Worm (Caenorhabditis elegans) whole organism, L1 larva: ENCODE results near the gene msd-4.

ENCODE experiments used
- C16A3.4 ChIP-seq: fragments of 150-350 bp; optimal IDR thresholded peaks from 2 replicates; lab custom pipeline; 2014; ENCODE audit warnings: missing biosample characterization, missing genetic modification characterization
- C34B4.2 ChIP-seq: sonication (generic microtip); optimal IDR thresholded peaks from 2 replicates; lab custom pipeline; 2017; ENCODE audit warnings: mild to moderate bottlenecking, missing genetic modification characterization, missing compliant biosample characterization
- F16B12.6 ChIP-seq: fragments of 150-350 bp; optimal IDR thresholded peaks from 2 replicates; lab custom pipeline; 2014; ENCODE audit warnings: missing biosample characterization, missing genetic modification characterization
- ces-1 ChIP-seq: fragments of 150-350 bp; optimal IDR thresholded peaks from 2 replicates; lab custom pipeline; 2014; ENCODE audit warnings: missing biosample characterization, missing genetic modification reagents, missing genetic modification characterization
- dsc-1 ChIP-seq: sonication (generic microtip); optimal IDR thresholded peaks from 2 replicates; lab custom pipeline; 2016; ENCODE audit warnings: mild to moderate bottlenecking, missing genetic modification characterization, missing compliant biosample characterization
- efl-1 ChIP-seq, 4 experiments: fragments of 150-350 bp; optimal IDR thresholded peaks in 3 of 4; peaks in 1 of 4; 1 replicate in 1 of 4; 2 replicates in 3 of 4; lab custom pipeline; 2014; ENCODE audit warnings: missing biosample characterization in 2 of 4, missing genetic modification characterization in 2 of 4, missing genetic modification reagents in 2 of 4
- efl-3 ChIP-seq: fragments of 200-800 bp; sonication (Bioruptor generic); optimal IDR thresholded peaks from 2 replicates; lab custom pipeline; 2018; ENCODE audit warnings: mild to moderate bottlenecking, missing genetic modification characterization, missing compliant biosample characterization
- egl-13 ChIP-seq: sonication (generic microtip); optimal IDR thresholded peaks from 2 replicates; lab custom pipeline; 2016; ENCODE audit warnings: missing genotype, missing genetic modification reagents, missing genetic modification characterization, missing compliant biosample characterization
- elt-2 ChIP-seq: sonication (generic microtip); optimal IDR thresholded peaks from 2 replicates; lab custom pipeline; 2016; ENCODE audit warnings: missing genetic modification characterization, mild to moderate bottlenecking, inconsistent platforms, missing compliant biosample characterization, missing genetic modification reagents
- elt-3 ChIP-seq, 6 experiments: fragments of 150-350 bp in 1 of 6; sonication (generic microtip); optimal IDR thresholded peaks; 2 replicates each; lab custom pipeline; 2017 to 2018; ENCODE audit warnings: missing biosample characterization in 6 of 6, missing genetic modification characterization in 6 of 6, inconsistent platforms in 1 of 6
- fos-1 ChIP-seq: fragments of 150-350 bp; optimal IDR thresholded peaks from 2 replicates; lab custom pipeline; 2014; ENCODE audit warnings: missing biosample characterization, missing genetic modification characterization
- grh-1 ChIP-seq: fragments of 200-800 bp; sonication (Bioruptor generic); IDR thresholded peaks from 2 replicates; pipeline ENCODE4 v1.3.6; 2022; ENCODE audit warnings: missing genetic modification reagents, missing genetic modification characterization, missing compliant biosample characterization
- hpl-2 ChIP-seq: fragments of 150-350 bp; optimal IDR thresholded peaks from 2 replicates; lab custom pipeline; 2014; ENCODE audit warnings: missing biosample characterization, missing genetic modification reagents, missing genetic modification characterization
- irx-1 ChIP-seq: sonication (generic microtip); optimal IDR thresholded peaks from 2 replicates; lab custom pipeline; 2016; ENCODE audit warnings: missing genetic modification characterization, missing compliant biosample characterization
- isw-1 ChIP-seq: fragments of 200-800 bp; sonication (Bioruptor generic); IDR thresholded peaks from 2 replicates; pipeline ENCODE4 v1.3.6; 2022; ENCODE audit warnings: missing genetic modification characterization, missing compliant biosample characterization
- lin-13 ChIP-seq: fragments of 150-350 bp; optimal IDR thresholded peaks from 2 replicates; lab custom pipeline; 2014; ENCODE audit warnings: missing biosample characterization, missing genetic modification reagents, missing genetic modification characterization
- lin-14 ChIP-seq: fragments of 200-800 bp; sonication (Bioruptor generic); optimal IDR thresholded peaks from 2 replicates; lab custom pipeline; 2018; ENCODE audit warnings: mild to moderate bottlenecking, missing genetic modification characterization, moderate library complexity, missing compliant biosample characterization
- lin-35 ChIP-seq, 2 experiments: fragments of 150-350 bp; optimal IDR thresholded peaks; 2 replicates each; lab custom pipeline; 2014; ENCODE audit warnings: missing biosample characterization in 2 of 2, missing genetic modification characterization in 2 of 2, missing genetic modification reagents in 2 of 2
- lin-39 ChIP-seq: fragments of 150-350 bp; optimal IDR thresholded peaks from 2 replicates; lab custom pipeline; 2014; ENCODE audit warnings: missing biosample characterization, missing genetic modification reagents, missing genetic modification characterization
- lir-3 ChIP-seq: sonication (generic microtip); optimal IDR thresholded peaks from 2 replicates; lab custom pipeline; 2016; ENCODE audit warnings: mild to moderate bottlenecking, missing genetic modification characterization, moderate library complexity, missing compliant biosample characterization; ENCODE audit not compliant: poor library complexity
- lsy-2 ChIP-seq, 2 experiments: fragments of 150-350 bp; optimal IDR thresholded peaks; 2 replicates each; lab custom pipeline; 2014; ENCODE audit warnings: missing biosample characterization in 2 of 2, missing genetic modification characterization in 2 of 2
- mab-9 ChIP-seq: fragments of 200-800 bp; sonication (Bioruptor generic); IDR thresholded peaks from 2 replicates; pipeline ENCODE4 v1.3.6; 2022; ENCODE audit warnings: missing genetic modification reagents, missing genetic modification characterization, missing compliant biosample characterization
- mep-1 ChIP-seq: fragments of 150-350 bp; optimal IDR thresholded peaks from 2 replicates; lab custom pipeline; 2014; ENCODE audit warnings: missing biosample characterization, missing genetic modification characterization
- nhr-11 ChIP-seq: fragments of 150-350 bp; optimal IDR thresholded peaks from 2 replicates; lab custom pipeline; 2014; ENCODE audit warnings: missing biosample characterization, missing genetic modification characterization
- nhr-12 ChIP-seq: sonication (generic microtip); optimal IDR thresholded peaks from 2 replicates; lab custom pipeline; 2017; ENCODE audit warnings: missing biosample characterization, missing genetic modification characterization
- nhr-19 ChIP-seq: fragments of 200-800 bp; sonication (Bioruptor generic); conservative IDR thresholded peaks from 2 replicates; pipeline ENCODE4 v1.3.6; 2022; ENCODE audit warnings: missing genetic modification characterization, missing compliant biosample characterization
- nhr-20 ChIP-seq: sonication (generic microtip); optimal IDR thresholded peaks from 2 replicates; lab custom pipeline; 2016; ENCODE audit warnings: mild to moderate bottlenecking, missing genetic modification characterization, missing compliant biosample characterization
- nhr-237 ChIP-seq: fragments of 150-350 bp; optimal IDR thresholded peaks from 2 replicates; lab custom pipeline; 2014; ENCODE audit warnings: missing biosample characterization, missing genetic modification characterization
- nhr-77 ChIP-seq: fragments of 150-350 bp; optimal IDR thresholded peaks from 2 replicates; lab custom pipeline; 2014; ENCODE audit warnings: missing biosample characterization, missing genetic modification characterization
- nhr-84 ChIP-seq: sonication (generic microtip); optimal IDR thresholded peaks from 2 replicates; lab custom pipeline; 2017; ENCODE audit warnings: missing biosample characterization, missing genetic modification characterization
- nhr-90 ChIP-seq: sonication (generic microtip); optimal IDR thresholded peaks from 2 replicates; lab custom pipeline; 2016; ENCODE audit warnings: mild to moderate bottlenecking, missing genetic modification characterization, missing compliant biosample characterization; ENCODE audit not compliant: poor library complexity
- pag-3 ChIP-seq: sonication (generic microtip); optimal IDR thresholded peaks from 2 replicates; lab custom pipeline; 2017; ENCODE audit warnings: missing genetic modification characterization, mild to moderate bottlenecking, missing compliant biosample characterization, antibody characterized with exemption, borderline replicate concordance; ENCODE audit not compliant: insufficient read depth
- pax-3 ChIP-seq: fragments of 200-800 bp; sonication (Bioruptor generic); optimal IDR thresholded peaks from 2 replicates; lab custom pipeline; 2018; ENCODE audit warnings: mild to moderate bottlenecking, missing genetic modification characterization, moderate library complexity, missing compliant biosample characterization
- pqm-1 ChIP-seq: sonication (generic microtip); optimal IDR thresholded peaks from 3 replicates; lab custom pipeline; 2017; ENCODE audit warnings: missing biosample characterization, missing genetic modification characterization
- rnt-1 ChIP-seq: sonication (generic microtip); optimal IDR thresholded peaks from 2 replicates; lab custom pipeline; 2016; ENCODE audit warnings: mild to moderate bottlenecking, missing genetic modification characterization, moderate library complexity, missing compliant biosample characterization
- snu-23 ChIP-seq: sonication (generic microtip); optimal IDR thresholded peaks from 2 replicates; lab custom pipeline; 2016; ENCODE audit warnings: missing genetic modification characterization, missing compliant biosample characterization
- sox-4 ChIP-seq: sonication (generic microtip); optimal IDR thresholded peaks from 2 replicates; lab custom pipeline; 2016; ENCODE audit warnings: missing genetic modification characterization, missing compliant biosample characterization
- sptf-1 ChIP-seq: fragments of 150-350 bp; optimal IDR thresholded peaks from 2 replicates; lab custom pipeline; 2014; ENCODE audit warnings: missing biosample characterization, missing genetic modification characterization
- swsn-7 ChIP-seq: sonication (generic microtip); optimal IDR thresholded peaks from 2 replicates; lab custom pipeline; 2016; ENCODE audit warnings: missing genetic modification characterization, missing compliant biosample characterization
- tbx-2 ChIP-seq: sonication (generic microtip); optimal IDR thresholded peaks from 2 replicates; lab custom pipeline; 2016; ENCODE audit warnings: missing genetic modification characterization, missing compliant biosample characterization
- tlp-1 ChIP-seq: fragments of 150-350 bp; optimal IDR thresholded peaks from 2 replicates; lab custom pipeline; 2014; ENCODE audit warnings: missing biosample characterization, missing genetic modification characterization
- unc-130 ChIP-seq: fragments of 150-350 bp; optimal IDR thresholded peaks from 2 replicates; lab custom pipeline; 2017; ENCODE audit warnings: missing biosample characterization, missing genetic modification characterization, inconsistent platforms
- unc-62 ChIP-seq: fragments of 150-350 bp; optimal IDR thresholded peaks from 2 replicates; lab custom pipeline; 2014; ENCODE audit warnings: missing biosample characterization, missing genetic modification reagents, missing genetic modification characterization
- unc-86 ChIP-seq: sonication (generic microtip); optimal IDR thresholded peaks from 2 replicates; lab custom pipeline; 2016; ENCODE audit warnings: missing genetic modification characterization, missing compliant biosample characterization
- zag-1 ChIP-seq: fragments of 150-350 bp; optimal IDR thresholded peaks from 2 replicates; lab custom pipeline; 2014; ENCODE audit warnings: missing biosample characterization, missing genetic modification characterization
- zip-4 ChIP-seq: fragments of 200-800 bp; sonication (Bioruptor generic); optimal IDR thresholded peaks from 2 replicates; lab custom pipeline; 2018; ENCODE audit warnings: mild to moderate bottlenecking, missing genetic modification characterization, moderate library complexity, missing compliant biosample characterization

msd-4 gene

ce11 chrIII:4875663-4876062 lies 7.1 kb upstream of the msd-4 start (continued):
- peak; percentile 2 for TF ChIP-seq swsn-7
- TF ChIP-seq lin-35 (GFP tag; optimal IDR thresholded peaks at IDR 0.05; lab: Kevin White, UChicago), result peak in 1 of 2 experiments; percentile 20
- TF ChIP-seq zag-1 (tag; lab: Kevin White, UChicago), result no peak
- no peak for TF ChIP-seq zip-4 (GFP tag; lab: Kevin White, UChicago)
- TF ChIP-seq mep-1 (tag; lab: Kevin White, UChicago), result peak; percentile 38
- TF ChIP-seq sox-4 (tag; lab: Kevin White, UChicago), result no peak
- no peak for TF ChIP-seq nhr-11
- TF ChIP-seq C34B4.2, result no peak
- TF ChIP-seq irx-1, result no peak
- TF ChIP-seq nhr-20 (tag; lab: Kevin White, UChicago), result no peak
- TF ChIP-seq tbx-2 (tag; lab: Kevin White, UChicago), result no peak
- no peak for TF ChIP-seq mab-9 (GFP tag; lab: Robert Waterston, UW)
- no peak for TF ChIP-seq fos-1 (tag; lab: Kevin White, UChicago)
- TF ChIP-seq C16A3.4 (tag; lab: Kevin White, UChicago), result no peak
- TF ChIP-seq sptf-1, result no peak
- no peak for TF ChIP-seq pax-3 (tag; lab: Kevin White, UChicago)
- no peak for TF ChIP-seq rnt-1 (tag; lab: Kevin White, UChicago)
- no peak for TF ChIP-seq snu-23 (GFP tag; lab: Kevin White, UChicago)

ce11 chrIII:4874671-4875070 lies 6.1 kb upstream of the msd-4 start, which contains the start of gene C35D10.12:
Gene C35D10.12 (minus strand): TSS chrIII:4874771.
- no peak for TF ChIP-seq lin-13 (GFP tag; lab: Kevin White, UChicago)
- TF ChIP-seq nhr-12 (tag; lab: Kevin White, UChicago), result no peak
- no peak for TF ChIP-seq efl-1 (optimal IDR thresholded peaks at IDR 0.05; lab: Kevin White, UChicago)
- TF ChIP-seq efl-1 (GFP tag; optimal IDR thresholded peaks at IDR 0.05 in 1 of 2; lab: Kevin White, UChicago), result peak in 1 of 2 experiments; percentile 31
- TF ChIP-seq snu-23 (GFP tag; lab: Kevin White, UChicago), result no peak
- no peak for TF ChIP-seq lin-39
- no peak for TF ChIP-seq hpl-2 (GFP tag; lab: Kevin White, UChicago)
- TF ChIP-seq C34B4.2, result no peak
- no peak for TF ChIP-seq grh-1 (GFP tag; lab: Robert Waterston, UW)

- TF ChIP-seq zip-4 (GFP tag; lab: Kevin White, UChicago), result no peak
- no peak for TF ChIP-seq F16B12.6
- TF ChIP-seq unc-130 (tag; lab: Kevin White, UChicago), result no peak
- no peak for TF ChIP-seq lir-3 (tag; lab: Kevin White, UChicago)
Measured at ce11 chrIII:4873395-4873794, 4.9 kb upstream of the msd-4 start.

- TF ChIP-seq pax-3 (tag; lab: Kevin White, UChicago) (no peak), lin-13 (GFP tag; lab: Kevin White, UChicago) (no peak), unc-86 (tag; lab: Kevin White, UChicago) (no peak), pqm-1 (tag; lab: Kevin White, UChicago) (no peak), nhr-90 (tag; lab: Kevin White, UChicago) (no peak), nhr-19 (GFP tag; lab: Robert Waterston, UW) (no peak), nhr-11 (no peak), nhr-237 (no peak), nhr-12 (tag; lab: Kevin White, UChicago) (no peak), nhr-84 (tag; lab: Kevin White, UChicago) (no peak), sox-4 (tag; lab: Kevin White, UChicago) (no peak), lin-35 (GFP tag; optimal IDR thresholded peaks at IDR 0.05; lab: Kevin White, UChicago) (no peak), lin-14 (GFP tag; lab: Kevin White, UChicago) (no peak)
Measured at ce11 chrIII:4870478-4870877, 1.9 kb upstream of the msd-4 start, which contains the start of gene gipc-1. Gene gipc-1 (plus strand): TSS chrIII:4870778.

DNA sequence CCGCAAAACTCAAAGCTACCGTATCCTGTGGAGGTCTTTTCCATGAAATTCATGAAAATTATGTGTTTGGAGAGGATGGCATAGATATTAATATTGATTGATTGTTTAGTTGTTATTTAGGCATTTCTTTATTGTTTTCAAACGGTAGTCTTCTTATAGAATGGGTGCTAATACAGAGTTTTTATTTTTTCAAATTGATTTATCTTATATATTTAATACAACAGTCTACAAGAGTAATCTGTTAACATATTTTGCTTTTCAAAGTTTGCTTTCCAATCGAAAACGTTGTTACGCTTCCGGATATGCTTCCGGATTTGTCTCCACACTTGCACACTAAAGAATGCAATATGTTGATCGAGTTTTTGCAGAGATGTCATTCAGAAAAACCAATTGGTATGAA lies 1.8 kb downstream of the msd-4 start, which contains the start of gene C35D10.17:
Gene C35D10.17 (plus strand): TSS at position 301 of the 400 bp plus-strand sequence.
- TF ChIP-seq tlp-1 (tag; lab: Kevin White, UChicago) (no peak), egl-13 (no peak), ces-1 (no peak), dsc-1 (no peak), pag-3 (no peak), efl-3 (GFP tag; lab: Kevin White, UChicago) (no peak), isw-1 (GFP tag; lab: Robert Waterston, UW) (no peak), lin-14 (GFP tag; lab: Kevin White, UChicago) (no peak), pax-3 (tag; lab: Kevin White, UChicago) (no peak), unc-62 (GFP tag; lab: Kevin White, UChicago) (no peak), lsy-2 (tag; optimal IDR thresholded peaks at IDR 0.05; lab: Kevin White, UChicago) (no peak), nhr-77 (tag; lab: Kevin White, UChicago) (no peak), elt-2 (tag; lab: Kevin White, UChicago) (no peak), elt-3 (tag; optimal IDR thresholded peaks at IDR 0.05; lab: Kevin White, UChicago) (no peak)
